Worm (Caenorhabditis elegans): ENCODE measurements around the gene nhr-21.
A peak's percentile ranks its signal among the peaks of the same experiment; 100 is the strongest.

The nhr-21 gene

DNA sequence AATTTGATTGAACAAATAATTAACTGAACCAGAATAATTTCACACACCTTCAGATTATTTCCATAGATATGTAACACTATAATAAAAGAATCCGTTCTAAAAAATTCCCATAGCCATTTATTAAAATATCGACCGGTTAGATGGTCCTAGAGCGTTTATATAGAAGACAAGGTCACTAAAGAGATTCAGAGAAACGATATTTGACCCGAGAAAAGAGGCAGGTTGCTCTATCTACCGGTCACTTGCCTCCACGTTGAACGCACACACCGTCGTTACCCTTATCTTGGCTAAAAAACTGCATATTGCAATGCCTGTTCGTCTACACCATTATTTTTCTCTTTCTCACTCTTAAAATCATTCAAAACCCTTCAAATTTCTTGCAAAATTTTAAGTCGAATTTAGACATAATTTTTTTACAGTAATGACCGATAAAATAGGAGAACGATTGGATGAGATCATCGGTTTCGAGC, 42.1 kb downstream of the nhr-21 start, which contains the start of gene C07D10.5:
C07D10.5 (plus strand) TSS at position 420 of the 470 bp plus-strand sequence.
- TF ChIP-seq F55B11.4 (tag; optimal IDR thresholded peaks at IDR 0.05; ENCODE audit: borderline replicate concordance, insufficient read depth) (no peak), Y95B8A.8 (GFP tag; IDR thresholded peaks at IDR 0.05) (no peak), tbp1 (GFP tag; optimal IDR thresholded peaks at IDR 0.05) (no peak), ztf-3 (GFP tag; optimal IDR thresholded peaks at IDR 0.05) (no peak), B0261.1 (tag; optimal IDR thresholded peaks at IDR 0.05) (no peak), egl-18 (GFP tag; IDR thresholded peaks at IDR 0.05) (no peak), F49E8.2 (tag; optimal IDR thresholded peaks at IDR 0.05; ENCODE audit: insufficient read depth) (no peak), C06A6.2 (GFP tag; conservative IDR thresholded peaks at IDR 0.05) (no peak), nhr-120 (GFP tag; IDR thresholded peaks at IDR 0.05) (no peak), hmg-20 (GFP tag; IDR thresholded peaks at IDR 0.05) (no peak), ztf-26 (tag; optimal IDR thresholded peaks at IDR 0.05) (no peak), lin-40 (tag; optimal IDR thresholded peaks at IDR 0.05) (no peak), him-1 (tag; optimal IDR thresholded peaks at IDR 0.05) (no peak), tlf-1 (GFP tag; optimal IDR thresholded peaks at IDR 0.05) (no peak), xnd-1 (tag; optimal IDR thresholded peaks at IDR 0.05) (no peak), rcor-1 (GFP tag; IDR thresholded peaks at IDR 0.05) (no peak), madf-3 (GFP tag; IDR thresholded peaks at IDR 0.05) (no peak)

DNA sequence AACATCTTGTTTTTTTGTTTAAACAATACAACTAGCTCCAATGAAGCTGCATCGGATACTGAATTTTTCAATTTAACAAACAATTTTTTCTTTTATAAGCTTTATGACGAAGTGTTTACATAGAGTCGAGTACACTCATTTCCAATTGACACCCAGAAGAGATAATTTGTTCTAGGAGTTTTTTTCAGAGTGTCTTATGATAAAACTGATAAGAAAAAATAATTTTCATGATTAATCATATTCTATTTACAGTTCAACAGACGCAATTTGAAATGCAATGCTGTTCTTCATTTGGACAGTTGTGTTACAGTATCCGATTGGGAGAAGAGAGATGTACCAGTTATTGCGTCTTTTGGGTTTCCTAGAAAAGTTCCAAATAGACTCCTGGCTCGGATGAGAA, 42.9 kb downstream of the nhr-21 start:
- no peak for TF ChIP-seq akir-1 (GFP tag; optimal IDR thresholded peaks at IDR 0.05)
- peak; percentile 68 for TF ChIP-seq nhr-80 (tag; optimal IDR thresholded peaks at IDR 0.05)
- TF ChIP-seq ceh-79 (tag; optimal IDR thresholded peaks at IDR 0.05) = no peak
- TF ChIP-seq unc-62 (GFP tag; optimal IDR thresholded peaks at IDR 0.05) = peak; percentile 33

DNA sequence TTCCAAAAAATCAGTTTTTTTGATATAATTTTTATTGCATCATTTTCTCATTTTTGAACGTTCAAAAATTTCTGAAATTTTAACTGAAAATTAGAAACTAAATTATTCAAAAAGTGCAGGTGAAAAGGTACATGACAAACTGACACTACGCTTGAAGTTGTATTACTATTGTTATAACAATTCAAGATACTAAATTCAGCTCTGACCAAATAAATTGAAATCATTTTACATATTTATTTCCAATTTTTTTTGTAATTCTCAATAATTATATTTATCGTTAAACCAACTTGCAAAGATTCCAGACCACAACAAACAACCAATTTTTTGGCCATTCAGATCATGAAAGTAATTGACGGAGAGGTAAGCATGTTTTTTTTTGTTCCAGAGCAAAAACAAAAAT, 46.4 kb downstream of the nhr-21 start, which contains the start of gene sre-3:
sre-3 (plus strand) TSS at position 301 of the 400 bp plus-strand sequence.
- TF ChIP-seq gei-17 (GFP tag; optimal IDR thresholded peaks at IDR 0.05) (no peak), C06A6.2 (GFP tag; conservative IDR thresholded peaks at IDR 0.05) (no peak), ztf-18 (tag; optimal IDR thresholded peaks at IDR 0.05) (no peak), athp-1 (tag; optimal IDR thresholded peaks at IDR 0.05) (no peak), ztf-6 (GFP tag; IDR thresholded peaks at IDR 0.05) (no peak), nhr-120 (GFP tag; IDR thresholded peaks at IDR 0.05) (no peak), F49E8.2 (tag; optimal IDR thresholded peaks at IDR 0.05; ENCODE audit: insufficient read depth) (no peak), T26A5.8 (tag; optimal IDR thresholded peaks at IDR 0.05) (no peak), dpff-1 (tag; optimal IDR thresholded peaks at IDR 0.05) (no peak), nhr-27 (tag; optimal IDR thresholded peaks at IDR 0.05) (no peak), rcor-1 (GFP tag; IDR thresholded peaks at IDR 0.05) (no peak), lin-35 (GFP tag; optimal IDR thresholded peaks at IDR 0.05) (no peak), let-526 (GFP tag; IDR thresholded peaks at IDR 0.05) (no peak), sdz-38 (tag; optimal IDR thresholded peaks at IDR 0.05) (no peak), lsl-1 (GFP tag; optimal IDR thresholded peaks at IDR 0.05) (no peak), ccch-3 (GFP tag; optimal IDR thresholded peaks at IDR 0.05) (no peak), F52B5.7 (tag; optimal IDR thresholded peaks at IDR 0.05) (no peak)

DNA sequence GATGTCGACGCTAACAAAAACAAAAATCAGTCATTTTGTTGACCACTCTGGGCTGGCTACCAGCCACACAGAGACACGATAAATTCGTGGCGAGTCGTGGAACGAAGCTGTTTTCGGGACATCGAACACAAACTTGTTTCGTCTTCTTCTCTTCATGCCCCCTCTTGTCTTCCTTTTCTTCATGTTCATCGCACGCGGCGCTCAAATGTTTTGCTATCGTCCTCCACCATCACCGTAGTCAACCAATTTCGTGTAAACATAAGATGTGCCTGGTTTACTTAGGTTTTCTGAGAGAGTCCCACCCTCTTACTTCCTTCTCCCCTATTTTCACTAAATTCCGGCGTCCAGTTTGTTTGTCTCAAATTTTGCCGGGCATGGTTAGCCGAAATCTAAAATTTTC, 51.3 kb downstream of the nhr-21 start:
- TF ChIP-seq lin-26 (GFP tag; IDR thresholded peaks at IDR 0.05) = 0 out of 2 replicates have a peak, but pooled peaks have one; percentile 44
- TF ChIP-seq zfh-2 (GFP tag; conservative IDR thresholded peaks at IDR 0.05) = no peak
